Worm (Caenorhabditis elegans): ENCODE results near the gene srsx-35.

srsx-35 gene

ce11 chrV:20716830-20717441 lies 35.7 kb downstream of the srsx-35 start (continued):
- TF ChIP-seq F37B4.10 (GFP tag; IDR thresholded peaks at IDR 0.05) (0 out of 2 replicates have a peak, but pooled peaks have one; percentile 5), B0035.1 (tag; optimal IDR thresholded peaks at IDR 0.05) (no peak), tlf-1 (GFP tag; optimal IDR thresholded peaks at IDR 0.05) (peak; percentile 15), F57C9.4 (tag; optimal IDR thresholded peaks at IDR 0.05) (no peak), egrh-3 (GFP tag; IDR thresholded peaks at IDR 0.05) (no peak), Y79H2A.3 (GFP tag; conservative IDR thresholded peaks at IDR 0.05) (no peak), D2030.7 (GFP tag; IDR thresholded peaks at IDR 0.05) (no peak), hmg-1.2 (GFP tag; IDR thresholded peaks at IDR 0.05) (no peak), hrde-1 (tag; optimal IDR thresholded peaks at IDR 0.05; ENCODE audit: borderline replicate concordance) (no peak), nhr-27 (tag; optimal IDR thresholded peaks at IDR 0.05) (no peak), cebp-1 (GFP tag; IDR thresholded peaks at IDR 0.05) (peak; percentile 74), cebp-1 (tag; optimal IDR thresholded peaks at IDR 0.05) (peak; percentile 84), hsf-1 (GFP tag; IDR thresholded peaks at IDR 0.05) (no peak), F49E8.2 (tag; optimal IDR thresholded peaks at IDR 0.05; ENCODE audit: insufficient read depth) (no peak), F52B5.7 (tag; optimal IDR thresholded peaks at IDR 0.05) (peak; percentile 20), xnd-1 (tag; optimal IDR thresholded peaks at IDR 0.05) (no peak), mcd-1 (GFP tag; IDR thresholded peaks at IDR 0.05) (0 out of 2 replicates have a peak, but pooled peaks have one; percentile 14), mel-28 (tag; optimal IDR thresholded peaks at IDR 0.05; ENCODE audit: borderline replicate concordance) (no peak), pha-4 (tag; optimal IDR thresholded peaks at IDR 0.05) (no peak), madf-8 (GFP tag; conservative IDR thresholded peaks at IDR 0.05) (no peak), lsy-27 (tag; optimal IDR thresholded peaks at IDR 0.05; ENCODE audit: borderline replicate concordance, insufficient read depth) (no peak), lin-26 (GFP tag; IDR thresholded peaks at IDR 0.05) (no peak), ztf-22 (GFP tag; optimal IDR thresholded peaks at IDR 0.05) (peak; percentile 7), ceh-91 (GFP tag; IDR thresholded peaks at IDR 0.05) (no peak), Y95B8A.8 (GFP tag; IDR thresholded peaks at IDR 0.05) (no peak), ekl-4 (GFP tag; IDR thresholded peaks at IDR 0.05) (no peak), zfh-2 (GFP tag; conservative IDR thresholded peaks at IDR 0.05) (no peak), unc-62 (GFP tag; optimal IDR thresholded peaks at IDR 0.05) (no peak), nhr-80 (tag; optimal IDR thresholded peaks at IDR 0.05) (no peak), pbrm-1 (GFP tag; IDR thresholded peaks at IDR 0.05) (no peak), F57A8.1 (GFP tag; optimal IDR thresholded peaks at IDR 0.05) (no peak), ztf-26 (tag; optimal IDR thresholded peaks at IDR 0.05) (no peak), hmg-20 (GFP tag; IDR thresholded peaks at IDR 0.05) (no peak), die-1 (tag; optimal IDR thresholded peaks at IDR 0.05) (no peak), snpc-1.1 (tag; optimal IDR thresholded peaks at IDR 0.05; ENCODE audit: insufficient read depth) (no peak), B0336.3 (GFP tag; IDR thresholded peaks at IDR 0.05) (0 out of 2 replicates have a peak, but pooled peaks have one; percentile 22)

- TF ChIP-seq hmg-1.2 (GFP tag; IDR thresholded peaks at IDR 0.05), result no peak
- TF ChIP-seq ceh-79 (tag; optimal IDR thresholded peaks at IDR 0.05), result no peak
- TF ChIP-seq repo-1 (tag; optimal IDR thresholded peaks at IDR 0.05), result no peak
- TF ChIP-seq cebp-2 (GFP tag; IDR thresholded peaks at IDR 0.05), result no peak
- no peak for TF ChIP-seq hmg-20 (GFP tag; IDR thresholded peaks at IDR 0.05)
- TF ChIP-seq ztf-25 (GFP tag; IDR thresholded peaks at IDR 0.05), result no peak
- TF ChIP-seq Y79H2A.3 (GFP tag; conservative IDR thresholded peaks at IDR 0.05), result no peak
- TF ChIP-seq egl-18 (GFP tag; IDR thresholded peaks at IDR 0.05), result no peak
- TF ChIP-seq ets-4 (GFP tag; optimal IDR thresholded peaks at IDR 0.05), result no peak
- no peak for TF ChIP-seq mel-28 (tag; optimal IDR thresholded peaks at IDR 0.05; ENCODE audit: borderline replicate concordance)
Observed at ce11 chrV:20721934-20722333, 40.7 kb downstream of the srsx-35 start, which contains the start of gene Y44A6C.2. TSS of gene Y44A6C.2 (plus strand) at chrV:20722234.
